Worm (Caenorhabditis elegans) whole organism, L1 larva: ENCODE results near the gene F32D8.12.

Source experiments
- ces-1 ChIP-seq: fragments of 150-350 bp; optimal IDR thresholded peaks from 2 replicates; lab custom pipeline; 2014; ENCODE audit warnings: missing biosample characterization, missing genetic modification reagents, missing genetic modification characterization
- elt-2 ChIP-seq: sonication (generic microtip); optimal IDR thresholded peaks from 2 replicates; lab custom pipeline; 2016; ENCODE audit warnings: missing genetic modification characterization, mild to moderate bottlenecking, inconsistent platforms, missing compliant biosample characterization, missing genetic modification reagents
- hlh-4 ChIP-seq: sonication (generic microtip); optimal IDR thresholded peaks from 2 replicates; lab custom pipeline; 2016; ENCODE audit warnings: mild to moderate bottlenecking, missing genetic modification characterization, missing compliant biosample characterization
- lin-13 ChIP-seq: fragments of 150-350 bp; optimal IDR thresholded peaks from 2 replicates; lab custom pipeline; 2014; ENCODE audit warnings: missing biosample characterization, missing genetic modification reagents, missing genetic modification characterization
- nhr-76 ChIP-seq: sonication (generic microtip); optimal IDR thresholded peaks from 2 replicates; lab custom pipeline; 2017; ENCODE audit warnings: missing biosample characterization, missing genetic modification characterization
- xbp-1 ChIP-seq: sonication (generic microtip); optimal IDR thresholded peaks from 2 replicates; lab custom pipeline; 2016; ENCODE audit warnings: missing genetic modification characterization, missing compliant biosample characterization

DNA sequence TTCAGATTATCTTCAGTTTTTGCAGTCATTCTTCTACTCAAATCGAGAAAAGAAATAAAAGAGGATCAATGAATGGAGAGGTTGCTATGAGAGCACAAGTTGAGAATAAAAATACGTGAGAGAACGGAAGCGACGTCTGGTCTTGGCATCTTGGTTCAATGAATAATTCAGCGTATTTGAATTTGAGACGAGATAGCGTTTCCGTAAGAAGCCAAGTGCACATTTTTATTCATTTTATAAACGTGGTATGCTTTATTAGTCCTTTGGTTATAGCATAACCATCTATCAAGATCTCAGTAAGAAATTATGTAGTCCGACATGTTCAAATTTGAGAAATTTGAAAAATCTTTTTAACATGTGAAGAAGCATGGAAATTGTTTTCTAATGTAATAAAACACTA lies 27.5 kb upstream of the F32D8.12 start, which contains the start of gene F58B4.2:
- TF ChIP-seq nhr-76 (tag; lab: Kevin White, UChicago): no peak
- TF ChIP-seq lin-13 (GFP tag; lab: Kevin White, UChicago): no peak
- no peak for TF ChIP-seq elt-2 (tag; lab: Kevin White, UChicago)
- no peak for TF ChIP-seq xbp-1
- TF ChIP-seq ces-1: no peak
- TF ChIP-seq hlh-4 (tag; lab: Kevin White, UChicago): no peak
